Fruit fly (Drosophila melanogaster) whole organism, embryonic: Measurements from ENCODE around the gene yrt.

Source experiments
- Adf1 ChIP-seq: fragments of 200-800 bp; sonication (Bioruptor generic); IDR thresholded peaks from 2 replicates; pipeline ENCODE4 v1.3.6; 2022; ENCODE audit warnings: missing biosample characterization, missing genetic modification characterization
- Aef1 ChIP-seq: fragments of 200-800 bp; sonication (Bioruptor generic); IDR thresholded peaks from 3 replicates; pipeline ENCODE4 v1.3.6; 2022; ENCODE audit warnings: missing biosample characterization, missing genetic modification characterization
- B-H2 ChIP-seq: fragments of 200-800 bp; sonication (Bioruptor generic); optimal IDR thresholded peaks from 2 replicates; lab custom pipeline; 2018; ENCODE audit warnings: missing biosample characterization, mild to moderate bottlenecking, missing genetic modification characterization
- BEAF-32 ChIP-seq: fragments of 200-800 bp; sonication (Bioruptor generic); optimal IDR thresholded peaks from 3 replicates; lab custom pipeline; 2017; ENCODE audit warnings: missing biosample characterization, missing genetic modification characterization, mild to moderate bottlenecking, moderate library complexity, missing genetic modification reagents
- Bdp1 ChIP-seq: fragments of 200-800 bp; sonication (Bioruptor generic); optimal IDR thresholded peaks from 3 replicates; lab custom pipeline; 2016; ENCODE audit warnings: missing biosample characterization, missing genetic modification characterization
- CG12769 ChIP-seq: fragments of 200-800 bp; sonication (Bioruptor generic); optimal IDR thresholded peaks from 2 replicates; lab custom pipeline; 2019; ENCODE audit warnings: missing biosample characterization, mild to moderate bottlenecking, missing genetic modification characterization, moderate library complexity
- CG12942 ChIP-seq: fragments of 200-800 bp; sonication (Bioruptor generic); optimal IDR thresholded peaks from 3 replicates; lab custom pipeline; 2016; ENCODE audit warnings: missing biosample characterization, missing genetic modification characterization
- CG13287 ChIP-seq: fragments of 200-800 bp; sonication (Bioruptor generic); IDR thresholded peaks from 2 replicates; pipeline ENCODE4 v1.3.6; 2022; ENCODE audit warnings: missing biosample characterization, missing genetic modification characterization; ENCODE audit not compliant: partially characterized antibody
- CG14050 ChIP-seq: fragments of 200-800 bp; sonication (Bioruptor generic); IDR thresholded peaks from 3 replicates; pipeline ENCODE4 v1.3.6; 2022; ENCODE audit warnings: missing biosample characterization, missing genetic modification characterization
- CG14710 ChIP-seq: fragments of 200-800 bp; sonication (Bioruptor generic); optimal IDR thresholded peaks from 3 replicates; lab custom pipeline; 2019; ENCODE audit warnings: missing biosample characterization, mild to moderate bottlenecking, missing genetic modification characterization, moderate library complexity
- CG15601 ChIP-seq: fragments of 200-800 bp; sonication (Bioruptor generic); optimal IDR thresholded peaks from 3 replicates; lab custom pipeline; 2019; ENCODE audit warnings: missing biosample characterization, mild to moderate bottlenecking, missing genetic modification characterization, moderate library complexity
- CG15696 ChIP-seq: fragments of 200-800 bp; sonication (Bioruptor generic); optimal IDR thresholded peaks from 2 replicates; lab custom pipeline; 2019; ENCODE audit warnings: missing biosample characterization, mild to moderate bottlenecking, missing genetic modification characterization, moderate library complexity
- CG1603 ChIP-seq: fragments of 200-800 bp; sonication (Bioruptor generic); optimal IDR thresholded peaks from 2 replicates; lab custom pipeline; 2019; ENCODE audit warnings: missing biosample characterization, mild to moderate bottlenecking, missing genetic modification characterization, moderate library complexity
- CG17328 ChIP-seq: fragments of 200-800 bp; sonication (Bioruptor generic); IDR thresholded peaks from 2 replicates; pipeline ENCODE4 v1.3.6; 2022; ENCODE audit warnings: missing biosample characterization, missing genetic modification characterization
- CG18011 ChIP-seq: fragments of 200-800 bp; sonication (Bioruptor generic); optimal IDR thresholded peaks from 2 replicates; lab custom pipeline; 2017; ENCODE audit warnings: missing biosample characterization, missing genetic modification characterization, mild to moderate bottlenecking, moderate library complexity, missing genotype
- CG18764 ChIP-seq: fragments of 200-800 bp; sonication (Bioruptor generic); optimal IDR thresholded peaks from 3 replicates; lab custom pipeline; 2016; ENCODE audit warnings: missing biosample characterization, missing genetic modification characterization
- CG2129 ChIP-seq: fragments of 200-800 bp; sonication (Bioruptor generic); IDR thresholded peaks from 2 replicates; pipeline ENCODE4 v1.3.6; 2022; ENCODE audit warnings: missing biosample characterization, missing genetic modification characterization; ENCODE audit not compliant: partially characterized antibody
- CG3065 ChIP-seq: fragments of 200-800 bp; sonication (Bioruptor generic); optimal IDR thresholded peaks from 2 replicates; lab custom pipeline; 2016; ENCODE audit warnings: missing biosample characterization, missing genetic modification characterization
- CG3838 ChIP-seq: fragments of 200-800 bp; sonication (Bioruptor generic); optimal IDR thresholded peaks from 3 replicates; lab custom pipeline; 2016; ENCODE audit warnings: missing biosample characterization, missing genetic modification characterization
- CG3847 ChIP-seq: fragments of 200-800 bp; sonication (Bioruptor generic); IDR thresholded peaks from 2 replicates; pipeline ENCODE4 v1.3.6; 2022; ENCODE audit warnings: missing biosample characterization, missing genetic modification characterization
- CG4404 ChIP-seq: fragments of 200-800 bp; sonication (Bioruptor generic); IDR thresholded peaks from 2 replicates; pipeline ENCODE4 v1.3.6; 2022; ENCODE audit warnings: missing biosample characterization, missing genetic modification characterization
- CG6175 ChIP-seq: fragments of 200-800 bp; sonication (Bioruptor generic); IDR thresholded peaks from 3 replicates; pipeline ENCODE4 v1.3.6; 2022; ENCODE audit warnings: missing biosample characterization, missing genetic modification characterization
- CG6765 ChIP-seq: fragments of 200-800 bp; sonication (Bioruptor generic); optimal IDR thresholded peaks from 3 replicates; lab custom pipeline; 2017; ENCODE audit warnings: missing biosample characterization, mild to moderate bottlenecking, missing genetic modification characterization
- CG8478 ChIP-seq: fragments of >200 bp; optimal IDR thresholded peaks from 2 replicates; lab custom pipeline; 2018
- Dbx ChIP-seq: fragments of 200-800 bp; sonication (Bioruptor generic); IDR thresholded peaks from 3 replicates; pipeline ENCODE4 v1.3.6; 2022; ENCODE audit warnings: missing biosample characterization, missing genetic modification characterization
- Dfd ChIP-seq, 2 experiments: fragments of >200 bp; optimal IDR thresholded peaks; 2 replicates each; lab custom pipeline; 2017; ENCODE audit warnings: missing biosample characterization in 2 of 2, missing genetic modification characterization in 2 of 2
- Eip74EF ChIP-seq, 2 experiments: fragments of 200-800 bp in 1 of 2; fragments of >200 bp in 1 of 2; sonication (Bioruptor generic) in 1 of 2; optimal IDR thresholded peaks; 2 replicates each; lab custom pipeline; 2017 to 2019; ENCODE audit warnings: missing biosample characterization in 2 of 2, missing genetic modification characterization in 2 of 2, mild to moderate bottlenecking in 1 of 2, moderate library complexity in 1 of 2
- MBD-R2 ChIP-seq: fragments of 200-800 bp; sonication (Bioruptor generic); IDR thresholded peaks from 2 replicates; pipeline ENCODE4 v1.3.6; 2022; ENCODE audit warnings: missing biosample characterization, missing genetic modification characterization
- Mad ChIP-seq: fragments of 200-800 bp; sonication (Bioruptor generic); optimal IDR thresholded peaks from 2 replicates; lab custom pipeline; 2016; ENCODE audit warnings: missing biosample characterization, missing genetic modification characterization
- Mrtf ChIP-seq: fragments of 200-800 bp; sonication (Bioruptor generic); IDR thresholded peaks from 3 replicates; pipeline ENCODE4 v1.3.6; 2022; ENCODE audit warnings: missing biosample characterization, missing genetic modification characterization
- Poxn ChIP-seq: fragments of 200-800 bp; sonication (Bioruptor generic); IDR thresholded peaks from 2 replicates; pipeline ENCODE4 v1.3.6; 2022; ENCODE audit warnings: missing biosample characterization, missing genetic modification characterization
- TFAM ChIP-seq: fragments of 200-800 bp; sonication (Bioruptor generic); optimal IDR thresholded peaks from 2 replicates; lab custom pipeline; 2017; ENCODE audit warnings: missing biosample characterization, missing genetic modification characterization, inconsistent platforms
- Usf ChIP-seq: fragments of 200-800 bp; sonication (Bioruptor generic); optimal IDR thresholded peaks from 2 replicates; lab custom pipeline; 2017; ENCODE audit warnings: missing genotype, missing biosample characterization, missing genetic modification characterization
- ato ChIP-seq: fragments of 200-800 bp; sonication (Bioruptor generic); IDR thresholded peaks from 2 replicates; pipeline ENCODE4 v1.3.6; 2022; ENCODE audit warnings: missing biosample characterization, missing genetic modification characterization; ENCODE audit not compliant: partially characterized antibody
- ci ChIP-seq: fragments of 200-800 bp; sonication (Bioruptor generic); IDR thresholded peaks from 3 replicates; pipeline ENCODE4 v1.3.6; 2022; ENCODE audit warnings: missing biosample characterization, missing genetic modification characterization
- cwo ChIP-seq: fragments of 200-800 bp; sonication (Bioruptor generic); optimal IDR thresholded peaks from 3 replicates; lab custom pipeline; 2017; ENCODE audit warnings: missing biosample characterization, missing genetic modification characterization, mild to moderate bottlenecking, moderate library complexity, missing genetic modification reagents
- disco-r ChIP-seq: fragments of 200-800 bp; sonication (Bioruptor generic); optimal IDR thresholded peaks from 2 replicates; lab custom pipeline; 2016; ENCODE audit warnings: missing biosample characterization, missing genetic modification characterization
- gro ChIP-seq: fragments of 200-800 bp; sonication (Bioruptor generic); optimal IDR thresholded peaks from 2 replicates; lab custom pipeline; 2016; ENCODE audit warnings: missing biosample characterization, missing genetic modification characterization
- hkb ChIP-seq, 2 experiments: fragments of 200-800 bp in 1 of 2; fragments of >200 bp in 1 of 2; sonication (Bioruptor generic) in 1 of 2; IDR thresholded peaks in 1 of 2; optimal IDR thresholded peaks in 1 of 2; 2 replicates each; pipeline versions ENCODE4 v1.3.6 to Lab custom; 2017 to 2022; ENCODE audit warnings: missing biosample characterization in 1 of 2, missing genetic modification characterization in 1 of 2
- insv ChIP-seq, 2 experiments: fragments of 200-800 bp; sonication (Bioruptor generic); optimal IDR thresholded peaks; 3 replicates each; lab custom pipeline; 2016 to 2018; ENCODE audit warnings: missing biosample characterization in 2 of 2, missing genetic modification characterization in 2 of 2
- inv ChIP-seq: fragments of 200-800 bp; sonication (Bioruptor generic); IDR thresholded peaks from 2 replicates; pipeline ENCODE4 v1.3.6; 2022; ENCODE audit warnings: missing biosample characterization, missing genetic modification characterization; ENCODE audit not compliant: partially characterized antibody
- lbe ChIP-seq: fragments of 200-800 bp; sonication (Bioruptor generic); optimal IDR thresholded peaks from 2 replicates; lab custom pipeline; 2016; ENCODE audit warnings: missing biosample characterization, mild to moderate bottlenecking, missing genetic modification characterization
- luna ChIP-seq: fragments of 200-800 bp; sonication (Bioruptor generic); optimal IDR thresholded peaks from 2 replicates; lab custom pipeline; 2016; ENCODE audit warnings: missing biosample characterization, missing genetic modification characterization
- org-1 ChIP-seq: fragments of 200-800 bp; sonication (Bioruptor generic); optimal IDR thresholded peaks from 2 replicates; lab custom pipeline; 2017; ENCODE audit warnings: missing biosample characterization, missing genetic modification characterization
- pum ChIP-seq: fragments of 200-800 bp; sonication (Bioruptor generic); optimal IDR thresholded peaks from 2 replicates; lab custom pipeline; 2016; ENCODE audit warnings: missing biosample characterization, missing genetic modification characterization
- pzg ChIP-seq: fragments of 200-800 bp; sonication (Bioruptor generic); optimal IDR thresholded peaks from 3 replicates; lab custom pipeline; 2018; ENCODE audit warnings: missing biosample characterization, mild to moderate bottlenecking, missing genetic modification characterization, moderate library complexity
- row ChIP-seq: fragments of 200-800 bp; sonication (Bioruptor generic); IDR thresholded peaks from 3 replicates; pipeline ENCODE4 v1.3.6; 2022; ENCODE audit warnings: missing biosample characterization, missing genetic modification characterization
- run ChIP-seq: fragments of 200-800 bp; sonication (Bioruptor generic); optimal IDR thresholded peaks from 3 replicates; lab custom pipeline; 2018; ENCODE audit warnings: missing biosample characterization, mild to moderate bottlenecking, missing genetic modification characterization
- seq ChIP-seq: fragments of 200-800 bp; sonication (Bioruptor generic); IDR thresholded peaks from 2 replicates; pipeline ENCODE4 v1.3.6; 2022; ENCODE audit warnings: missing biosample characterization, missing genetic modification characterization
- sug ChIP-seq: fragments of 200-800 bp; optimal IDR thresholded peaks from 2 replicates; lab custom pipeline; 2019; ENCODE audit warnings: missing biosample characterization, mild to moderate bottlenecking, missing genetic modification characterization, moderate library complexity

The yrt gene

DNA sequence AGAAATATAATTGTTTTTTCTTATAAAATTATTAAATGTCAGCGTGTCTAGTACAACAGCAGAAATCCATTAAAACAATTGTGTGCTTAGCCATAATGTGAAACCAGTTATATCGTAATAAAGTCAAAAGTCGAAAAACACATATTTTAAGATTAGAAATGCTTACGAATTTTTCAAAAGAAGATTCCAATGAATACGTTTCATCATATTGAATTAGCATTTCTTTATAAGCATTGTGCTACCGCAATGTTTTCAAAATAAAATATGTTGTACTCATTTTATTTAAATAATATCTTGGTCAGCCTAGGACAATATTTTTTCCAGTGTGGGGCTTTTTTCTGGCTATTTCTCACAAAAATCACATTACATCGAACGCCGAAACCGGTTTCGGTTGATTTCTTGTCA, 18.1 kb upstream of the yrt start (continued):
- TF ChIP-seq Dfd (GFP tag; optimal IDR thresholded peaks at IDR 0.05; lab: Kevin White, UChicago) (no peak), lbe (GFP tag; lab: Kevin White, UChicago) (no peak), pum (GFP tag; lab: Kevin White, UChicago) (peak; percentile 45), CG8478 (no peak), CG3838 (GFP tag; lab: Kevin White, UChicago) (peak; percentile 1), CG2129 (GFP tag; lab: Robert Waterston, UW) (no peak), org-1 (GFP tag; lab: Kevin White, UChicago) (peak; percentile 77), Adf1 (GFP tag; lab: Robert Waterston, UW) (peak; percentile 14; the same call in 1 of the 2 replicates), CG18011 (GFP tag; lab: Kevin White, UChicago) (peak; percentile 53), CG15696 (tag; lab: Kevin White, UChicago) (peak; percentile 52), B-H2 (GFP tag; lab: Kevin White, UChicago) (no peak), CG14050 (peak; percentile 42), CG6175 (GFP tag; lab: Robert Waterston, UW) (no peak), CG3065 (GFP tag; lab: Kevin White, UChicago) (peak; percentile 15), Dbx (GFP tag; lab: Robert Waterston, UW) (peak; percentile 68), ato (GFP tag; lab: Robert Waterston, UW) (no peak), CG17328 (GFP tag; lab: Robert Waterston, UW) (peak; percentile 36; the same call in 1 of the 2 replicates), CG6765 (GFP tag; lab: Kevin White, UChicago) (peak; percentile 75), run (tag; lab: Kevin White, UChicago) (peak; percentile 54), inv (no peak), Poxn (GFP tag; lab: Robert Waterston, UW) (no peak), CG3847 (GFP tag; lab: Robert Waterston, UW) (peak; percentile 70), Bdp1 (peak; percentile 18), Mrtf (no peak; the same call in 1 of the 3 replicates), CG13287 (GFP tag; lab: Robert Waterston, UW) (no peak), ci (GFP tag; lab: Robert Waterston, UW) (0 out of 3 replicates have a peak, but pooled peaks have one; percentile 16), Aef1 (GFP tag; lab: Robert Waterston, UW) (peak; percentile 46), MBD-R2 (peak; percentile 22; the same call in 1 of the 2 replicates), gro (GFP tag; lab: Kevin White, UChicago) (no peak), BEAF-32 (GFP tag; lab: Kevin White, UChicago) (no peak), cwo (GFP tag; lab: Kevin White, UChicago) (peak; percentile 57), row (peak; percentile 73), seq (no peak), luna (GFP tag; lab: Kevin White, UChicago) (no peak), CG15601 (peak; percentile 77), CG1603 (tag; lab: Kevin White, UChicago) (peak; percentile 35), CG18764 (GFP tag; lab: Kevin White, UChicago) (peak; percentile 39), Eip74EF (GFP tag; optimal IDR thresholded peaks at IDR 0.05; lab: Kevin White, UChicago) (peak in 1 of 2 experiments; percentile 73), insv (GFP tag; optimal IDR thresholded peaks at IDR 0.05; lab: Kevin White, UChicago) (no peak), Usf (GFP tag; lab: Kevin White, UChicago) (peak; percentile 67), CG14710 (tag; lab: Kevin White, UChicago) (peak; percentile 76), TFAM (no peak), CG12769 (tag; lab: Kevin White, UChicago) (no peak), disco-r (GFP tag; lab: Kevin White, UChicago) (peak; percentile 52), Mad (GFP tag; lab: Kevin White, UChicago) (peak; percentile 34), hkb (optimal IDR thresholded peaks at IDR 0.05; lab: Kevin White, UChicago) (no peak), hkb (GFP tag; IDR thresholded peaks at IDR 0.05; lab: Robert Waterston, UW) (peak; percentile 65), CG4404 (GFP tag; lab: Robert Waterston, UW) (no peak), sug (tag; lab: Kevin White, UChicago) (peak; percentile 66), pzg (GFP tag; lab: Kevin White, UChicago) (no peak), CG12942 (GFP tag; lab: Kevin White, UChicago) (peak; percentile 62)
